Worm (Caenorhabditis elegans) whole organism, early embryonic: ENCODE results near the gene srh-274.
"Not testable (repeated sequence)": the region's sequence is repeated elsewhere in the genome, so short reads cannot be mapped to it uniquely, and the experiment has no call there.

Source experiments
- B0310.2 ChIP-seq: sonication (generic microtip); optimal IDR thresholded peaks from 2 replicates; lab custom pipeline; 2016; ENCODE audit warnings: mild to moderate bottlenecking, missing genetic modification characterization, missing compliant biosample characterization
- aly-1 ChIP-seq: sonication (generic microtip); optimal IDR thresholded peaks from 2 replicates; lab custom pipeline; 2016; ENCODE audit warnings: missing genetic modification characterization, missing compliant biosample characterization
- ama-1 ChIP-seq: fragments of 150-350 bp; optimal IDR thresholded peaks from 2 replicates; lab custom pipeline; 2014
- ceh-13 ChIP-seq: fragments of 200-800 bp; sonication (Bioruptor generic); optimal IDR thresholded peaks from 2 replicates; lab custom pipeline; 2018; ENCODE audit warnings: mild to moderate bottlenecking, missing genetic modification characterization, missing compliant biosample characterization
- flt-1 ChIP-seq: fragments of 200-800 bp; sonication (Bioruptor generic); IDR thresholded peaks from 2 replicates; pipeline ENCODE4 v1.3.6; 2022; ENCODE audit warnings: missing genetic modification characterization, missing compliant biosample characterization
- hmbx-1 ChIP-seq: sonication (generic microtip); optimal IDR thresholded peaks from 2 replicates; lab custom pipeline; 2016; ENCODE audit warnings: mild to moderate bottlenecking, missing genetic modification characterization, missing compliant biosample characterization
- hnd-1 ChIP-seq: sonication (generic microtip); optimal IDR thresholded peaks from 2 replicates; lab custom pipeline; 2016; ENCODE audit warnings: missing genetic modification characterization, missing compliant biosample characterization
- pes-1 ChIP-seq: fragments of 200-800 bp; sonication (Bioruptor generic); IDR thresholded peaks from 2 replicates; pipeline ENCODE4 v1.3.6; 2022; ENCODE audit warnings: missing genetic modification reagents, missing genetic modification characterization, missing compliant biosample characterization
- sea-1 ChIP-seq: fragments of 200-800 bp; sonication (Bioruptor generic); conservative IDR thresholded peaks from 2 replicates; pipeline ENCODE4 v1.3.6; 2022; ENCODE audit warnings: missing genetic modification characterization, missing compliant biosample characterization
- tbx-11 ChIP-seq: fragments of 200-800 bp; sonication (Bioruptor generic); IDR thresholded peaks from 2 replicates; pipeline ENCODE4 v1.3.6; 2022; ENCODE audit warnings: missing genetic modification characterization, missing compliant biosample characterization

Gene srh-274

ce11 chrII:1024684-1025083 lies 41.7 kb downstream of the srh-274 start, which contains the start of gene btb-11:
Gene btb-11, minus strand, starts transcription at chrII:1024784.
- not testable (repeated sequence) for TF ChIP-seq aly-1 (tag; lab: Kevin White, UChicago); sea-1 (GFP tag; lab: Robert Waterston, UW); ama-1 (lab: Kevin White, UChicago)

ce11 chrII:1026670-1027069 lies 43.7 kb downstream of the srh-274 start, which contains the start of gene M01D1.12:
Gene M01D1.12, plus strand, starts transcription at chrII:1026970.
- no peak for TF ChIP-seq hmbx-1
- TF ChIP-seq pes-1 (GFP tag; lab: Robert Waterston, UW): no peak
- TF ChIP-seq ama-1 (lab: Kevin White, UChicago): no peak
- TF ChIP-seq hnd-1: no peak

ce11 chrII:1028602-1029001 lies 45.7 kb downstream of the srh-274 start, which contains the start of gene math-34:
Gene math-34, plus strand, starts transcription at chrII:1028972.
- TF ChIP-seq B0310.2 (tag; lab: Kevin White, UChicago): no peak
- TF ChIP-seq hnd-1: no peak
- no peak for TF ChIP-seq ceh-13 (GFP tag; lab: Kevin White, UChicago)
- TF ChIP-seq flt-1 (GFP tag; lab: Robert Waterston, UW): no peak
- TF ChIP-seq tbx-11 (GFP tag; lab: Robert Waterston, UW): no peak
